Fruit fly (Drosophila melanogaster): Measurements from ENCODE around the gene CG9705.

The CG9705 gene

DNA sequence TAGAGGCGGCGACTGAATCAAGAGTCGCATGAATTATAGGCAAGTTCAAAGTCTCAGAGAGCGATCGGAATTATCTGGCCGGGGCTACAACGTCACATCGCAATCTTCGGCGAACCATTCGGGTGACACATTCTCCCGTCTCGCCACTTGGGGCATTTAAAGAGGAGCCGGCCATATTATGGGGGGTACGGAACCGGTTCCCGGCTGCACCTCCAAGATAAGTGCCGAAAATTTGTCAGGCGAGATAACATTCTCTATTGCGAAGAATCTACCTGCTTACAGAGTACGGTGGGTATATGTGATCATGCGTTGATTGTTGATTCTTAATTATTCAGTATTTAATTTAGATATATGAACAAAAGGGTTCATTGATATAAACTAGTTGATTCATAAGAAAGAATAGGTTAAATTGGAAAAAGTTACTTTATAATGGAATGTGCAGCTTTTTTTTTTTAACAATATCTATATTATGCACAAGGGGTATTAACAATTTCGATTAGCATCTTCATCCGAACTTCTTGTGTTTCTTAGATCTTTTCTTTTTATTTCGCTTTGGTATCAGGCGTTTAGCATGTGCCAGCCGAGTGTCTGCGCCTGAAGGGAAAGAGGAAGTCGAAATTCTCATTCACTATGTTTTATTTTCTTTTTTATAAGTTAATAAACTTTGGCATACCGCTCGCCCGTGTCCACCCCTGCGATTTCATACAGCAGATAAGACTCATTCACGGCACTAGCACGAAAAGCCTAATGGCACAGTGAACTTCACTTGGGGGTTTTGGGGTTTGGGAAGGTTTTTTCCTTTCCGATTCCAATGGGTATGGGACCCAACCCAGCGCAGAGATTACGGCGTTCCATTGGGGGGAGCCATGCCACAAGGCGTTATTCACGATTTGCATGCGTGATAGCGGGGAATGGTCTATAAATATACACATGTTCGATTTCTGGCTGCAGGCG, 21.9 kb downstream of the CG9705 start (continued):
- peak in 1 of 2 experiments; percentile 42 for TF ChIP-seq chif (GFP tag; optimal IDR thresholded peaks at IDR 0.05)
- TF ChIP-seq CG5953 (GFP tag; IDR thresholded peaks at IDR 0.05), result no peak
- no peak for TF ChIP-seq ken (GFP tag; IDR thresholded peaks at IDR 0.05)
- no peak for TF ChIP-seq H2.0 (GFP tag; IDR thresholded peaks at IDR 0.05)
- peak; percentile 60 for TF ChIP-seq CoRest (tag; optimal IDR thresholded peaks at IDR 0.05)
- TF ChIP-seq GATAe (GFP tag; conservative IDR thresholded peaks at IDR 0.05), result no peak
- no peak for TF ChIP-seq CG12942 (GFP tag; optimal IDR thresholded peaks at IDR 0.05)
- peak; percentile 6 for TF ChIP-seq CG10543 (GFP tag; optimal IDR thresholded peaks at IDR 0.05)
- TF ChIP-seq ara (GFP tag; IDR thresholded peaks at IDR 0.05), result no peak
- peak; percentile 81 for TF ChIP-seq CG9727 (GFP tag; optimal IDR thresholded peaks at IDR 0.05)
- TF ChIP-seq CG1647 (GFP tag; optimal IDR thresholded peaks at IDR 0.05), result peak; percentile 8
- peak; percentile 73 for TF ChIP-seq Blimp-1 (GFP tag; optimal IDR thresholded peaks at IDR 0.05)
- no peak for TF ChIP-seq CG6854 (GFP tag; optimal IDR thresholded peaks at IDR 0.05)
- TF ChIP-seq wdn (GFP tag; IDR thresholded peaks at IDR 0.05), result no peak; the same call in 1 of the 2 replicates
- TF ChIP-seq Fer1 (GFP tag; optimal IDR thresholded peaks at IDR 0.05), result peak; percentile 40
- TF ChIP-seq CkIIα-i1 (GFP tag; IDR thresholded peaks at IDR 0.05), result no peak
- no peak for TF ChIP-seq CG13123 (GFP tag; optimal IDR thresholded peaks at IDR 0.05)
- peak; percentile 29 for TF ChIP-seq CHES-1-like (GFP tag; optimal IDR thresholded peaks at IDR 0.05)
- TF ChIP-seq CG17912 (GFP tag; optimal IDR thresholded peaks at IDR 0.05), result no peak
- no peak for TF ChIP-seq pum (GFP tag; optimal IDR thresholded peaks at IDR 0.05)
- TF ChIP-seq en (GFP tag; optimal IDR thresholded peaks at IDR 0.05), result no peak
- TF ChIP-seq pfk (GFP tag; optimal IDR thresholded peaks at IDR 0.05), result no peak
- no peak for TF ChIP-seq CG12236 (GFP tag; optimal IDR thresholded peaks at IDR 0.05)
- no peak for TF ChIP-seq sna (GFP tag; IDR thresholded peaks at IDR 0.05; ENCODE audit: partially characterized antibody)
- TF ChIP-seq tup (GFP tag; optimal IDR thresholded peaks at IDR 0.05), result no peak
- TF ChIP-seq pho (GFP tag; optimal IDR thresholded peaks at IDR 0.05), result no peak
- TF ChIP-seq ewg (GFP tag; optimal IDR thresholded peaks at IDR 0.05), result peak; percentile 15
- 0 out of 2 replicates have a peak, but pooled peaks have one; percentile 6 for TF ChIP-seq CG42726 (GFP tag; IDR thresholded peaks at IDR 0.05; ENCODE audit: partially characterized antibody)
- TF ChIP-seq CG8924 (tag; optimal IDR thresholded peaks at IDR 0.05), result peak; percentile 46
- no peak for TF ChIP-seq B-H1 (GFP tag; IDR thresholded peaks at IDR 0.05)
- TF ChIP-seq CG17186 (GFP tag; optimal IDR thresholded peaks at IDR 0.05), result no peak
- TF ChIP-seq CG10654 (GFP tag; optimal IDR thresholded peaks at IDR 0.05), result no peak
- TF ChIP-seq schlank (tag; optimal IDR thresholded peaks at IDR 0.05), result no peak
- TF ChIP-seq BEAF-32 (GFP tag; optimal IDR thresholded peaks at IDR 0.05), result no peak
- peak; percentile 48 for TF ChIP-seq CG4424 (GFP tag; optimal IDR thresholded peaks at IDR 0.05)
- TF ChIP-seq CG17359 (tag; optimal IDR thresholded peaks at IDR 0.05), result peak; percentile 69
- TF ChIP-seq ems (GFP tag; optimal IDR thresholded peaks at IDR 0.05), result no peak
- TF ChIP-seq CG12391 (tag; optimal IDR thresholded peaks at IDR 0.05), result peak; percentile 66
- peak in 1 of 2 experiments; percentile 34 for TF ChIP-seq Hr78 (GFP tag; optimal IDR thresholded peaks at IDR 0.05)
- no peak for TF ChIP-seq ash1 (GFP tag; optimal IDR thresholded peaks at IDR 0.05)
- TF ChIP-seq Fer2 (tag; optimal IDR thresholded peaks at IDR 0.05), result no peak
- no peak for TF ChIP-seq gsb (GFP tag; IDR thresholded peaks at IDR 0.05)
- no peak for TF ChIP-seq CG32767 (GFP tag; IDR thresholded peaks at IDR 0.05)
- TF ChIP-seq yki (optimal IDR thresholded peaks at IDR 0.05), result no peak
- peak; percentile 83 for TF ChIP-seq sd (tag; optimal IDR thresholded peaks at IDR 0.05)
- no peak for TF ChIP-seq tap (tag; optimal IDR thresholded peaks at IDR 0.05)
- no peak for TF ChIP-seq CG13894 (tag; optimal IDR thresholded peaks at IDR 0.05)
- peak; percentile 58 for TF ChIP-seq Ssrp (tag; optimal IDR thresholded peaks at IDR 0.05)
- no peak for TF ChIP-seq p53 (GFP tag; optimal IDR thresholded peaks at IDR 0.05)

Data from whole organism, embryonic.